Fruit fly (Drosophila melanogaster): ENCODE results near the gene Pka-R1.

Gene Pka-R1

dm6 chr3L:20809088-20809999, 6.6 kb upstream of the Pka-R1 start, which contains the start of the genes CG3634 and HIPP1 (continued):
- TF ChIP-seq zfh2 (GFP tag; optimal IDR thresholded peaks at IDR 0.05) (no peak), gcm2 (GFP tag; optimal IDR thresholded peaks at IDR 0.05) (no peak), chinmo (GFP tag; IDR thresholded peaks at IDR 0.05; ENCODE audit: partially characterized antibody) (0 out of 4 replicates have a peak, but pooled peaks have one; percentile 74), Mad (GFP tag; optimal IDR thresholded peaks at IDR 0.05) (no peak), wdn (GFP tag; IDR thresholded peaks at IDR 0.05) (no peak), CG6689 (GFP tag; IDR thresholded peaks at IDR 0.05) (0 out of 2 replicates have a peak, but pooled peaks have one; percentile 5), Med (GFP tag) (peak; percentile 67), CG31224 (GFP tag; IDR thresholded peaks at IDR 0.05) (no peak), Camta (GFP tag; optimal IDR thresholded peaks at IDR 0.05) (no peak), CG5953 (GFP tag; IDR thresholded peaks at IDR 0.05) (no peak), row (GFP tag; IDR thresholded peaks at IDR 0.05) (peak; percentile 84), CG13624 (GFP tag; optimal IDR thresholded peaks at IDR 0.05) (no peak), unpg (GFP tag; optimal IDR thresholded peaks at IDR 0.05) (no peak), pros (GFP tag; optimal IDR thresholded peaks at IDR 0.05) (no peak), Tbp (GFP tag; optimal IDR thresholded peaks at IDR 0.05) (no peak), Neu2 (GFP tag; optimal IDR thresholded peaks at IDR 0.05; ENCODE audit: borderline replicate concordance) (no peak), CG34224 (GFP tag; IDR thresholded peaks at IDR 0.05; ENCODE audit: partially characterized antibody) (peak; percentile 73), Ssrp (tag; optimal IDR thresholded peaks at IDR 0.05) (no peak), Hr39 (optimal IDR thresholded peaks at IDR 0.05) (no peak), zen2 (GFP tag; IDR thresholded peaks at IDR 0.05; ENCODE audit: partially characterized antibody) (peak; percentile 52; the same call in 1 of the 3 replicates), lola (GFP tag; optimal IDR thresholded peaks at IDR 0.05) (peak in 1 of 3 experiments; percentile 28), eyg (GFP tag; optimal IDR thresholded peaks at IDR 0.05) (no peak), CG4617 (GFP tag; optimal IDR thresholded peaks at IDR 0.05; ENCODE audit: borderline replicate concordance) (peak; percentile 71), Dek (tag; optimal IDR thresholded peaks at IDR 0.05) (no peak), D19B (GFP tag; optimal IDR thresholded peaks at IDR 0.05) (no peak), yki (optimal IDR thresholded peaks at IDR 0.05) (no peak), scrt (GFP tag; optimal IDR thresholded peaks at IDR 0.05) (no peak), run (tag; optimal IDR thresholded peaks at IDR 0.05) (no peak), CG17186 (GFP tag; optimal IDR thresholded peaks at IDR 0.05) (peak; percentile 50), E2f2 (GFP tag; IDR thresholded peaks at IDR 0.05) (peak; percentile 50; the same call in 1 of the 2 replicates), CG7963 (GFP tag; IDR thresholded peaks at IDR 0.05; ENCODE audit: partially characterized antibody) (no peak), dan (GFP tag; IDR thresholded peaks at IDR 0.05) (no peak), gt (GFP tag; IDR thresholded peaks at IDR 0.05) (no peak), CG31365 (tag; optimal IDR thresholded peaks at IDR 0.05) (no peak), ham (GFP tag; IDR thresholded peaks at IDR 0.05) (no peak), C15 (GFP tag; IDR thresholded peaks at IDR 0.05) (no peak), B-H1 (GFP tag; IDR thresholded peaks at IDR 0.05) (no peak), CG32767 (GFP tag; IDR thresholded peaks at IDR 0.05) (no peak), CG12391 (tag; optimal IDR thresholded peaks at IDR 0.05) (peak; percentile 54), CG31441 (GFP tag; IDR thresholded peaks at IDR 0.05) (no peak), jumu (GFP tag; optimal IDR thresholded peaks at IDR 0.05) (no peak), bsh (GFP tag; optimal IDR thresholded peaks at IDR 0.05) (no peak), nmo (GFP tag; optimal IDR thresholded peaks at IDR 0.05) (peak; percentile 62), ranshi (GFP tag; IDR thresholded peaks at IDR 0.05) (no peak), Hr3 (GFP tag; optimal IDR thresholded peaks at IDR 0.05) (no peak), CG14710 (tag; optimal IDR thresholded peaks at IDR 0.05) (peak; percentile 75), CG1832 (GFP tag; optimal IDR thresholded peaks at IDR 0.05) (no peak), Atf3 (GFP tag; optimal IDR thresholded peaks at IDR 0.05) (no peak), jing (GFP tag; optimal IDR thresholded peaks at IDR 0.05) (no peak)
